Worm (Caenorhabditis elegans): ENCODE measurements around the gene F38A5.8.
A peak's percentile ranks its signal among the peaks of the same experiment; 100 is the strongest.

F38A5.8 gene

ce11 chrIV:6572238-6572637, 27.3 kb upstream of the F38A5.8 start, which contains the start of gene bicd-1 (continued):
- TF ChIP-seq egl-27 (tag; optimal IDR thresholded peaks at IDR 0.05) (no peak), nhr-237 (tag; optimal IDR thresholded peaks at IDR 0.05) (no peak), lsy-2 (tag; optimal IDR thresholded peaks at IDR 0.05) (no peak)

- TF ChIP-seq efl-1 (optimal IDR thresholded peaks at IDR 0.05), result no peak
- TF ChIP-seq efl-1 (GFP tag; optimal IDR thresholded peaks at IDR 0.05 in 1 of 2), result peak in 1 of 2 experiments; percentile 84
- no peak for TF ChIP-seq nhr-85 (tag)
- no peak for TF ChIP-seq pax-3 (tag; optimal IDR thresholded peaks at IDR 0.05)
- TF ChIP-seq snpc-4 (tag; optimal IDR thresholded peaks at IDR 0.05), result no peak
- TF ChIP-seq hlh-4 (tag; optimal IDR thresholded peaks at IDR 0.05), result no peak
- TF ChIP-seq vab-15 (tag; optimal IDR thresholded peaks at IDR 0.05), result no peak
- TF ChIP-seq snu-23 (GFP tag; optimal IDR thresholded peaks at IDR 0.05), result peak; percentile 4
- no peak for TF ChIP-seq grh-1 (GFP tag; IDR thresholded peaks at IDR 0.05)
Measured at ce11 chrIV:6572655-6573054, 26.9 kb upstream of the F38A5.8 start.

ce11 chrIV:6574343-6574742, 25.2 kb upstream of the F38A5.8 start:
- TF ChIP-seq fkh-4 (tag; optimal IDR thresholded peaks at IDR 0.05; ENCODE audit: borderline replicate concordance) (no peak), vab-15 (tag; optimal IDR thresholded peaks at IDR 0.05) (no peak), rnt-1 (tag; optimal IDR thresholded peaks at IDR 0.05) (no peak), C34B4.2 (tag; optimal IDR thresholded peaks at IDR 0.05) (no peak), mep-1 (tag; optimal IDR thresholded peaks at IDR 0.05) (no peak), skn-1 (tag; optimal IDR thresholded peaks at IDR 0.05) (no peak), irx-1 (tag; optimal IDR thresholded peaks at IDR 0.05) (no peak), fkh-8 (tag; optimal IDR thresholded peaks at IDR 0.05) (no peak), nhr-71 (tag; optimal IDR thresholded peaks at IDR 0.05) (peak; percentile 26), lin-39 (tag; optimal IDR thresholded peaks at IDR 0.05) (no peak), aha-1 (tag; optimal IDR thresholded peaks at IDR 0.05) (no peak), nhr-77 (tag; optimal IDR thresholded peaks at IDR 0.05) (no peak), nhr-47 (tag; optimal IDR thresholded peaks at IDR 0.05) (no peak), lin-35 (GFP tag; optimal IDR thresholded peaks at IDR 0.05) (peak in 1 of 2 experiments; percentile 31), jun-1 (tag; optimal IDR thresholded peaks at IDR 0.05) (no peak), lin-15B (tag; optimal IDR thresholded peaks at IDR 0.05) (no peak), zip-4 (GFP tag; optimal IDR thresholded peaks at IDR 0.05) (no peak), lir-3 (tag; optimal IDR thresholded peaks at IDR 0.05; ENCODE audit: poor library complexity) (no peak), F16B12.6 (tag; optimal IDR thresholded peaks at IDR 0.05) (no peak), Y116A8C.19 (tag; optimal IDR thresholded peaks at IDR 0.05; ENCODE audit: borderline replicate concordance) (no peak), nhr-85 (tag) (no peak), ceh-82 (tag; optimal IDR thresholded peaks at IDR 0.05) (peak in 1 of 3 experiments; percentile 20), elt-2 (tag; optimal IDR thresholded peaks at IDR 0.05) (no peak), snpc-4 (tag; optimal IDR thresholded peaks at IDR 0.05) (no peak), lin-14 (GFP tag; optimal IDR thresholded peaks at IDR 0.05) (no peak), nhr-20 (tag; optimal IDR thresholded peaks at IDR 0.05) (no peak), sup-37 (GFP tag; optimal IDR thresholded peaks at IDR 0.05) (no peak), lin-13 (GFP tag; optimal IDR thresholded peaks at IDR 0.05) (no peak), hlh-4 (tag; optimal IDR thresholded peaks at IDR 0.05) (no peak), egl-13 (tag; optimal IDR thresholded peaks at IDR 0.05) (no peak), tlp-1 (tag; optimal IDR thresholded peaks at IDR 0.05) (no peak), dsc-1 (tag; optimal IDR thresholded peaks at IDR 0.05) (peak; percentile 9), pqm-1 (tag; optimal IDR thresholded peaks at IDR 0.05) (no peak), ceh-90 (tag; optimal IDR thresholded peaks at IDR 0.05) (no peak), efl-1 (optimal IDR thresholded peaks at IDR 0.05) (peak in 1 of 2 experiments; percentile 18), efl-1 (GFP tag; optimal IDR thresholded peaks at IDR 0.05 in 1 of 2) (no peak), snu-23 (GFP tag; optimal IDR thresholded peaks at IDR 0.05) (no peak), mdl-1 (tag; optimal IDR thresholded peaks at IDR 0.05) (no peak), xbp-1 (tag; optimal IDR thresholded peaks at IDR 0.05) (no peak), ama-1 (optimal IDR thresholded peaks at IDR 0.05) (no peak), blmp-1 (tag; optimal IDR thresholded peaks at IDR 0.05) (no peak), ztf-4 (tag; optimal IDR thresholded peaks at IDR 0.05) (no peak), elt-3 (tag; optimal IDR thresholded peaks at IDR 0.05) (no peak)
